Worm (Caenorhabditis elegans): ENCODE measurements around the gene T06D4.2.

- no peak for TF ChIP-seq unc-62 (GFP tag; optimal IDR thresholded peaks at IDR 0.05)
- no peak for TF ChIP-seq aly-2 (tag; optimal IDR thresholded peaks at IDR 0.05)
- TF ChIP-seq elt-3 (tag; optimal IDR thresholded peaks at IDR 0.05) = no peak
- no peak for TF ChIP-seq elt-2 (tag; optimal IDR thresholded peaks at IDR 0.05)
- TF ChIP-seq fos-1 (tag; optimal IDR thresholded peaks at IDR 0.05) = no peak
- TF ChIP-seq nhr-11 (tag; optimal IDR thresholded peaks at IDR 0.05) = no peak
- no peak for TF ChIP-seq lin-15B (tag; optimal IDR thresholded peaks at IDR 0.05)
- TF ChIP-seq pha-4 (tag; optimal IDR thresholded peaks at IDR 0.05) = no peak
- no peak for TF ChIP-seq pqm-1 (tag; optimal IDR thresholded peaks at IDR 0.05)
- TF ChIP-seq ama-1 (optimal IDR thresholded peaks at IDR 0.05) = no peak
- no peak for TF ChIP-seq jun-1 (tag; optimal IDR thresholded peaks at IDR 0.05)
- no peak for TF ChIP-seq zag-1 (tag; optimal IDR thresholded peaks at IDR 0.05)
These were observed 10.9 kb downstream of the T06D4.2 start, which contains the start of gene bath-10 for ce11 chrII:3374779-3375178.

All from whole organism, L3 larva.